Worm (Caenorhabditis elegans): ENCODE measurements around the gene ZK673.1.
"Not testable (repeated sequence)": the region's sequence is repeated elsewhere in the genome, so short reads cannot be mapped to it uniquely, and the experiment has no call there.

DNA sequence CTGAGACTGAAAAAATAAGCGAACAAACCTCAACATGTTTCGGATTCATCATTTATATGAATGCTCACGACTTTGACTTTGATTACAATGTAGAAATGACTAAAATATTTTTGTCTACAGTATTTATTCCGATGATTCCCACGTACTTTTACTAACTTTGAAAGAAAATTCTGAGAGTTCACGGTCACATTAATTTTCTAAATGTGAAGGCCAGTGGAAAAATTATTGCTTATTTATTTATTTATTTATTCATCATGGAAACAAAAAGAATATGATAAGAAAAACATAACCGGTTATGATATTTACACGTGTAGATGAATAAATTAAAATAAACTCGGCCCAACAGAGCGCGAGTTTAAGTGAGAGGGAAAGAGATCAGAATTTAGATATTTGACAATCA, 50.1 kb downstream of the ZK673.1 start, which contains the start of gene ZK666.8:
- not testable (repeated sequence) for TF ChIP-seq ama-1 (optimal IDR thresholded peaks at IDR 0.05); hnd-1 (tag; optimal IDR thresholded peaks at IDR 0.05); aly-1 (tag; optimal IDR thresholded peaks at IDR 0.05); hmg-4 (GFP tag; optimal IDR thresholded peaks at IDR 0.05); ceh-13 (GFP tag; optimal IDR thresholded peaks at IDR 0.05); hmbx-1 (tag; optimal IDR thresholded peaks at IDR 0.05); pes-1 (GFP tag; IDR thresholded peaks at IDR 0.05); flt-1 (GFP tag; IDR thresholded peaks at IDR 0.05); tbx-11 (GFP tag; IDR thresholded peaks at IDR 0.05); sea-1 (GFP tag; conservative IDR thresholded peaks at IDR 0.05); ceh-36 (tag; optimal IDR thresholded peaks at IDR 0.05)

Data from whole organism, early embryonic.